Fruit fly (Drosophila melanogaster) whole organism, embryonic: ENCODE results near the gene CG34313.

Experiments
- CG10209 ChIP-seq: fragments of 200-800 bp; sonication (Bioruptor generic); optimal IDR thresholded peaks from 3 replicates; lab custom pipeline; 2017; ENCODE audit warnings: missing biosample characterization, mild to moderate bottlenecking, missing genetic modification characterization, missing genetic modification reagents
- CG1024 ChIP-seq: fragments of 200-800 bp; sonication (Bioruptor generic); IDR thresholded peaks from 2 replicates; pipeline ENCODE4 v1.3.6; 2022; ENCODE audit warnings: missing biosample characterization, missing genetic modification characterization
- CG10431 ChIP-seq: fragments of 200-800 bp; sonication (Bioruptor generic); optimal IDR thresholded peaks from 3 replicates; lab custom pipeline; 2018; ENCODE audit warnings: missing biosample characterization, mild to moderate bottlenecking, missing genetic modification characterization
- CG10654 ChIP-seq: fragments of 200-800 bp; sonication (Bioruptor generic); optimal IDR thresholded peaks from 2 replicates; lab custom pipeline; 2016; ENCODE audit warnings: missing biosample characterization, missing genetic modification characterization
- CG11696 ChIP-seq: fragments of 200-800 bp; sonication (Bioruptor generic); IDR thresholded peaks from 2 replicates; pipeline ENCODE4 v1.3.6; 2022; ENCODE audit warnings: missing biosample characterization, missing genetic modification characterization
- CG12769 ChIP-seq: fragments of 200-800 bp; sonication (Bioruptor generic); optimal IDR thresholded peaks from 2 replicates; lab custom pipeline; 2019; ENCODE audit warnings: missing biosample characterization, mild to moderate bottlenecking, missing genetic modification characterization, moderate library complexity
- CG13287 ChIP-seq: fragments of 200-800 bp; sonication (Bioruptor generic); IDR thresholded peaks from 2 replicates; pipeline ENCODE4 v1.3.6; 2022; ENCODE audit warnings: missing biosample characterization, missing genetic modification characterization; ENCODE audit not compliant: partially characterized antibody
- CG13775 ChIP-seq: fragments of 200-800 bp; sonication (Bioruptor generic); optimal IDR thresholded peaks from 3 replicates; lab custom pipeline; 2017; ENCODE audit warnings: missing biosample characterization, mild to moderate bottlenecking, missing genetic modification characterization
- CG15073 ChIP-seq: fragments of 200-800 bp; sonication (Bioruptor generic); optimal IDR thresholded peaks from 2 replicates; lab custom pipeline; 2016; ENCODE audit warnings: missing biosample characterization, missing genetic modification characterization
- CG15479 ChIP-seq: fragments of 200-800 bp; sonication (Bioruptor generic); optimal IDR thresholded peaks from 3 replicates; lab custom pipeline; 2019; ENCODE audit warnings: missing biosample characterization, mild to moderate bottlenecking, missing genetic modification characterization, moderate library complexity
- CG15601 ChIP-seq: fragments of 200-800 bp; sonication (Bioruptor generic); optimal IDR thresholded peaks from 3 replicates; lab custom pipeline; 2019; ENCODE audit warnings: missing biosample characterization, mild to moderate bottlenecking, missing genetic modification characterization, moderate library complexity
- CG17361 ChIP-seq: fragments of 200-800 bp; sonication (Bioruptor generic); IDR thresholded peaks from 3 replicates; pipeline ENCODE4 v1.3.6; 2022; ENCODE audit warnings: missing biosample characterization, missing genetic modification characterization
- CG17385 ChIP-seq: fragments of 200-800 bp; sonication (Bioruptor generic); optimal IDR thresholded peaks from 3 replicates; lab custom pipeline; 2018; ENCODE audit warnings: missing biosample characterization, mild to moderate bottlenecking, missing genetic modification characterization
- CG17568 ChIP-seq: fragments of 200-800 bp; sonication (Bioruptor generic); optimal IDR thresholded peaks from 2 replicates; lab custom pipeline; 2018; ENCODE audit warnings: missing biosample characterization, mild to moderate bottlenecking, missing genetic modification characterization, moderate library complexity
- CG1792 ChIP-seq: fragments of 200-800 bp; sonication (Bioruptor generic); optimal IDR thresholded peaks from 2 replicates; lab custom pipeline; 2016; ENCODE audit warnings: missing biosample characterization, missing genetic modification characterization
- CG1832 ChIP-seq: fragments of 200-800 bp; sonication (Bioruptor generic); optimal IDR thresholded peaks from 2 replicates; lab custom pipeline; 2017; ENCODE audit warnings: missing biosample characterization, mild to moderate bottlenecking, missing genetic modification characterization, inconsistent platforms
- CG2875 ChIP-seq: fragments of 200-800 bp; sonication (Bioruptor generic); optimal IDR thresholded peaks from 2 replicates; lab custom pipeline; 2017; ENCODE audit warnings: missing biosample characterization, mild to moderate bottlenecking, missing genetic modification characterization, missing genetic modification reagents
- CG31365 ChIP-seq: fragments of 200-800 bp; sonication (Bioruptor generic); optimal IDR thresholded peaks from 2 replicates; lab custom pipeline; 2018; ENCODE audit warnings: missing biosample characterization, mild to moderate bottlenecking, missing genetic modification characterization
- CG5180 ChIP-seq: fragments of 200-800 bp; sonication (Bioruptor generic); optimal IDR thresholded peaks from 3 replicates; lab custom pipeline; 2017; ENCODE audit warnings: missing biosample characterization, missing genetic modification characterization, mild to moderate bottlenecking, moderate library complexity, missing genetic modification reagents
- CG6683 ChIP-seq: fragments of 200-800 bp; sonication (Bioruptor generic); optimal IDR thresholded peaks from 2 replicates; lab custom pipeline; 2017; ENCODE audit warnings: missing biosample characterization, mild to moderate bottlenecking, missing genetic modification characterization, missing genetic modification reagents
- CG6813 ChIP-seq: fragments of 200-800 bp; sonication (Bioruptor generic); optimal IDR thresholded peaks from 2 replicates; lab custom pipeline; 2017; ENCODE audit warnings: missing biosample characterization, missing genetic modification characterization, mild to moderate bottlenecking, moderate library complexity, missing genetic modification reagents
- CG7357 ChIP-seq: fragments of 200-800 bp; sonication (Bioruptor generic); IDR thresholded peaks from 3 replicates; pipeline ENCODE4 v1.3.6; 2022; ENCODE audit warnings: missing biosample characterization, missing genetic modification characterization
- CG8281 ChIP-seq: fragments of 200-800 bp; sonication (Bioruptor generic); optimal IDR thresholded peaks from 2 replicates; lab custom pipeline; 2018; ENCODE audit warnings: missing biosample characterization, mild to moderate bottlenecking, missing genetic modification characterization, moderate library complexity
- CG9437 ChIP-seq: fragments of 200-800 bp; sonication (Bioruptor generic); optimal IDR thresholded peaks from 2 replicates; lab custom pipeline; 2018; ENCODE audit warnings: missing biosample characterization, mild to moderate bottlenecking, missing genetic modification characterization
- CG9609 ChIP-seq: fragments of 200-800 bp; sonication (Bioruptor generic); optimal IDR thresholded peaks from 3 replicates; lab custom pipeline; 2016; ENCODE audit warnings: missing biosample characterization, missing genetic modification characterization
- CG9727 ChIP-seq: fragments of 200-800 bp; sonication (Bioruptor generic); optimal IDR thresholded peaks from 3 replicates; lab custom pipeline; 2017; ENCODE audit warnings: missing biosample characterization, mild to moderate bottlenecking, missing genetic modification characterization
- CHES-1-like ChIP-seq: fragments of 200-800 bp; sonication (Bioruptor generic); optimal IDR thresholded peaks from 2 replicates; lab custom pipeline; 2016; ENCODE audit warnings: missing biosample characterization, missing genetic modification characterization
- CoRest ChIP-seq: fragments of 200-800 bp; sonication (Bioruptor generic); optimal IDR thresholded peaks from 3 replicates; lab custom pipeline; 2018; ENCODE audit warnings: missing biosample characterization, mild to moderate bottlenecking, missing genetic modification characterization, moderate library complexity
- Dip3 ChIP-seq: fragments of 200-800 bp; sonication (Bioruptor generic); optimal IDR thresholded peaks from 3 replicates; lab custom pipeline; 2016; ENCODE audit warnings: missing biosample characterization, missing genetic modification characterization
- Drgx ChIP-seq: fragments of 200-800 bp; sonication (Bioruptor generic); IDR thresholded peaks from 2 replicates; pipeline ENCODE4 v1.3.6; 2022; ENCODE audit warnings: missing biosample characterization, missing genetic modification characterization
- Elba2 ChIP-seq: fragments of 200-800 bp; sonication (Bioruptor generic); optimal IDR thresholded peaks from 3 replicates; lab custom pipeline; 2016; ENCODE audit warnings: missing biosample characterization, missing genetic modification characterization
- Hmx ChIP-seq: fragments of 200-800 bp; sonication (Bioruptor generic); optimal IDR thresholded peaks from 2 replicates; lab custom pipeline; 2016; ENCODE audit warnings: missing biosample characterization, missing genetic modification characterization
- Lim3 ChIP-seq: fragments of 200-800 bp; sonication (Bioruptor generic); IDR thresholded peaks from 2 replicates; pipeline ENCODE4 v1.3.6; 2022; ENCODE audit warnings: missing biosample characterization, missing genetic modification characterization
- MESR4 ChIP-seq: fragments of 200-800 bp; sonication (Bioruptor generic); optimal IDR thresholded peaks from 2 replicates; lab custom pipeline; 2018; ENCODE audit warnings: missing biosample characterization, mild to moderate bottlenecking, missing genetic modification characterization, moderate library complexity
- Nf-YC ChIP-seq: fragments of 200-800 bp; optimal IDR thresholded peaks from 3 replicates; lab custom pipeline; 2019; ENCODE audit warnings: missing biosample characterization, mild to moderate bottlenecking, missing genetic modification characterization, moderate library complexity
- Scr ChIP-seq: fragments of 200-800 bp; sonication (Bioruptor generic); IDR thresholded peaks from 2 replicates; pipeline ENCODE4 v1.3.6; 2022; ENCODE audit warnings: missing biosample characterization, missing genetic modification characterization; ENCODE audit not compliant: partially characterized antibody
- Sox100B ChIP-seq: fragments of 200-800 bp; sonication (Bioruptor generic); optimal IDR thresholded peaks from 3 replicates; lab custom pipeline; 2018; ENCODE audit warnings: missing biosample characterization, mild to moderate bottlenecking, missing genetic modification characterization
- Xrp1 ChIP-seq: fragments of 200-800 bp; sonication (Bioruptor generic); IDR thresholded peaks from 2 replicates; pipeline ENCODE4 v1.3.6; 2022; ENCODE audit warnings: missing biosample characterization, missing genetic modification characterization
- abd-A ChIP-seq: fragments of 200-800 bp; sonication (Bioruptor generic); optimal IDR thresholded peaks from 3 replicates; lab custom pipeline; 2019; ENCODE audit warnings: missing biosample characterization, mild to moderate bottlenecking, missing genetic modification characterization, moderate library complexity
- ac ChIP-seq: fragments of 200-800 bp; sonication (Bioruptor generic); optimal IDR thresholded peaks from 3 replicates; lab custom pipeline; 2017; ENCODE audit warnings: missing biosample characterization, mild to moderate bottlenecking, missing genetic modification characterization
- cad ChIP-seq: fragments of >200 bp; optimal IDR thresholded peaks from 2 replicates; lab custom pipeline; 2017; ENCODE audit warnings: missing biosample characterization, missing genetic modification characterization
- cg ChIP-seq: fragments of 200-800 bp; sonication (Bioruptor generic); optimal IDR thresholded peaks from 3 replicates; lab custom pipeline; 2019; ENCODE audit warnings: missing biosample characterization, mild to moderate bottlenecking, missing genetic modification characterization, moderate library complexity
- dimm ChIP-seq: fragments of 200-800 bp; sonication (Bioruptor generic); IDR thresholded peaks from 2 replicates; pipeline ENCODE4 v1.3.6; 2022; ENCODE audit warnings: missing biosample characterization, missing genetic modification characterization
- fd64A ChIP-seq: fragments of 200-800 bp; sonication (Bioruptor generic); optimal IDR thresholded peaks from 3 replicates; lab custom pipeline; 2018; ENCODE audit warnings: missing biosample characterization, mild to moderate bottlenecking, missing genetic modification characterization
- fd96Cb ChIP-seq: fragments of 200-800 bp; sonication (Bioruptor generic); optimal IDR thresholded peaks from 2 replicates; lab custom pipeline; 2018; ENCODE audit warnings: missing biosample characterization, mild to moderate bottlenecking, missing genetic modification characterization, moderate library complexity
- fru ChIP-seq: fragments of >200 bp; optimal IDR thresholded peaks from 2 replicates; lab custom pipeline; 2017
- klu ChIP-seq: fragments of 200-800 bp; sonication (Bioruptor generic); IDR thresholded peaks from 2 replicates; pipeline ENCODE4 v1.3.6; 2022; ENCODE audit warnings: missing biosample characterization, missing genetic modification characterization
- org-1 ChIP-seq: fragments of 200-800 bp; sonication (Bioruptor generic); optimal IDR thresholded peaks from 2 replicates; lab custom pipeline; 2017; ENCODE audit warnings: missing biosample characterization, missing genetic modification characterization
- pita ChIP-seq: fragments of 200-800 bp; sonication (Bioruptor generic); optimal IDR thresholded peaks from 2 replicates; lab custom pipeline; 2017; ENCODE audit warnings: missing biosample characterization, mild to moderate bottlenecking, missing genetic modification characterization
- sc ChIP-seq, 3 experiments: fragments of >200 bp in 2 of 3; fragments of 200-800 bp in 1 of 3; sonication (Bioruptor generic) in 1 of 3; optimal IDR thresholded peaks; 2 replicates in 2 of 3; 3 replicates in 1 of 3; lab custom pipeline; 2017; ENCODE audit warnings: mild to moderate bottlenecking in 1 of 3, missing biosample characterization in 1 of 3, missing genetic modification characterization in 1 of 3, missing genetic modification reagents in 1 of 3

CG34313 gene

DNA sequence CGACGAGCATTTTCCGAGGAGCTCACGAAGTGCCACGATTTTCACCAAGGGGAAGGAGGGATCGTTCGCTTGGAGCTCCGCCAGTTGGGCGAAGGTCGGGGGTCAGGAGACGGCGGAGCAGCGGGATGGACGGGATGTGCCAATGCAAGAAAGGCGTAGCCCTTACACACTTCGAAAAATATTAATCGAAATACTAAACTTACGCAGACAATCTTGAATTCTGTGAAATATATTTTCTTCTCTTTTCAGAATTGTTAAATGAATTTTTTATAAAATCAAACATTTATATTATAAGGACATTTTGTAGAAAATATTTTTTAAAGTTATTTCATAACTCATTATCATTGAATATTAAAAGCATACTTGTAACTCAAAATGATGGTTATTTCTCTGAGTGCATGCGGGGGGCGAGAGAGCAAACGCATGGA lies 10.4 kb upstream of the CG34313 start (continued):
- TF ChIP-seq Elba2 (GFP tag; lab: Kevin White, UChicago) (no peak), CG9609 (no peak), Dip3 (no peak), CG15601 (tag; lab: Kevin White, UChicago) (peak; percentile 34), CG10654 (GFP tag; lab: Kevin White, UChicago) (no peak), CG9437 (GFP tag; lab: Kevin White, UChicago) (peak; percentile 44), CG1024 (GFP tag; lab: Robert Waterston, UW) (no peak), dimm (no peak), CG10431 (GFP tag; lab: Kevin White, UChicago) (no peak), CG2875 (no peak), CG1792 (GFP tag; lab: Kevin White, UChicago) (no peak), Drgx (GFP tag; lab: Robert Waterston, UW) (peak; percentile 23; the same call in 1 of the 2 replicates), ac (GFP tag; lab: Kevin White, UChicago) (no peak), Xrp1 (GFP tag; lab: Robert Waterston, UW) (peak; percentile 41; the same call in 1 of the 2 replicates), CG13775 (GFP tag; lab: Kevin White, UChicago) (peak; percentile 6), cg (GFP tag; lab: Kevin White, UChicago) (no peak), cad (GFP tag; lab: Kevin White, UChicago) (no peak), CG12769 (tag; lab: Kevin White, UChicago) (peak; percentile 89), Scr (GFP tag; lab: Robert Waterston, UW) (no peak), Lim3 (GFP tag; lab: Robert Waterston, UW) (no peak), CG11696 (GFP tag; lab: Robert Waterston, UW) (no peak), Sox100B (GFP tag; lab: Kevin White, UChicago) (peak; percentile 71), CG10209 (peak; percentile 27), abd-A (tag; lab: Kevin White, UChicago) (no peak), CG17385 (peak; percentile 33), CG9727 (GFP tag; lab: Kevin White, UChicago) (peak; percentile 24), CG1832 (no peak), CG15479 (GFP tag; lab: Kevin White, UChicago) (no peak), Hmx (GFP tag; lab: Kevin White, UChicago) (no peak), CG13287 (GFP tag; lab: Robert Waterston, UW) (no peak), CG8281 (tag; lab: Kevin White, UChicago) (no peak), CG6813 (GFP tag; lab: Kevin White, UChicago) (no peak), CG17361 (peak; percentile 69; the same call in 2 of the 3 replicates), Nf-YC (tag; lab: Kevin White, UChicago) (peak; percentile 60), MESR4 (GFP tag; lab: Kevin White, UChicago) (no peak), klu (GFP tag; lab: Robert Waterston, UW) (no peak; the same call in 1 of the 2 replicates), sc (optimal IDR thresholded peaks at IDR 0.05; lab: Kevin White, UChicago) (no peak), sc (GFP tag; optimal IDR thresholded peaks at IDR 0.05; lab: Kevin White, UChicago) (peak; percentile 20), pita (no peak), CG17568 (GFP tag; lab: Kevin White, UChicago) (no peak), CG6683 (GFP tag; lab: Kevin White, UChicago) (no peak), CHES-1-like (GFP tag; lab: Kevin White, UChicago) (no peak), CG5180 (GFP tag; lab: Kevin White, UChicago) (peak; percentile 15), fd96Cb (tag; lab: Kevin White, UChicago) (peak; percentile 44), CoRest (tag; lab: Kevin White, UChicago) (peak; percentile 67), org-1 (GFP tag; lab: Kevin White, UChicago) (peak; percentile 23), fd64A (GFP tag; lab: Kevin White, UChicago) (no peak), CG31365 (tag; lab: Kevin White, UChicago) (no peak), CG15073 (GFP tag; lab: Kevin White, UChicago) (no peak), CG7357 (GFP tag; lab: Robert Waterston, UW) (peak; percentile 52; the same call in 1 of the 3 replicates), fru (lab: Kevin White, UChicago) (no peak)
